Fruit fly (Drosophila melanogaster) whole organism, embryonic: Measurements from ENCODE around the gene CG43731.
A peak's percentile ranks its signal among the peaks of the same experiment; 100 is the strongest.

Source experiments
- CG12236 ChIP-seq: fragments of 200-800 bp; sonication (Bioruptor generic); optimal IDR thresholded peaks from 2 replicates; lab custom pipeline; 2016; ENCODE audit warnings: missing biosample characterization, missing genetic modification characterization
- CG14965 ChIP-seq: fragments of 200-800 bp; sonication (Bioruptor generic); optimal IDR thresholded peaks from 2 replicates; lab custom pipeline; 2016; ENCODE audit warnings: missing biosample characterization, missing genetic modification characterization, borderline replicate concordance
- CG15011 ChIP-seq: fragments of 200-800 bp; sonication (Bioruptor generic); optimal IDR thresholded peaks from 3 replicates; lab custom pipeline; 2018; ENCODE audit warnings: missing biosample characterization, mild to moderate bottlenecking, missing genetic modification characterization
- CG15073 ChIP-seq: fragments of 200-800 bp; sonication (Bioruptor generic); optimal IDR thresholded peaks from 2 replicates; lab custom pipeline; 2016; ENCODE audit warnings: missing biosample characterization, missing genetic modification characterization
- CG1603 ChIP-seq: fragments of 200-800 bp; sonication (Bioruptor generic); optimal IDR thresholded peaks from 2 replicates; lab custom pipeline; 2019; ENCODE audit warnings: missing biosample characterization, mild to moderate bottlenecking, missing genetic modification characterization, moderate library complexity
- CG16779 ChIP-seq: fragments of 200-800 bp; sonication (Bioruptor generic); IDR thresholded peaks from 2 replicates; pipeline ENCODE4 v1.3.6; 2022; ENCODE audit warnings: missing biosample characterization, missing genetic modification characterization
- CG17328 ChIP-seq: fragments of 200-800 bp; sonication (Bioruptor generic); IDR thresholded peaks from 2 replicates; pipeline ENCODE4 v1.3.6; 2022; ENCODE audit warnings: missing biosample characterization, missing genetic modification characterization
- CG18262 ChIP-seq: fragments of 200-800 bp; optimal IDR thresholded peaks from 3 replicates; lab custom pipeline; 2019; ENCODE audit warnings: missing biosample characterization, mild to moderate bottlenecking, missing genetic modification characterization, moderate library complexity
- CG18619 ChIP-seq: fragments of 200-800 bp; sonication (Bioruptor generic); optimal IDR thresholded peaks from 3 replicates; lab custom pipeline; 2017; ENCODE audit warnings: missing biosample characterization, mild to moderate bottlenecking, missing genetic modification characterization
- CG2116 ChIP-seq: fragments of 200-800 bp; sonication (Bioruptor generic); optimal IDR thresholded peaks from 3 replicates; lab custom pipeline; 2018; ENCODE audit warnings: missing biosample characterization, mild to moderate bottlenecking, missing genetic modification characterization
- CG33557 ChIP-seq: fragments of 200-800 bp; sonication (Bioruptor generic); optimal IDR thresholded peaks from 2 replicates; lab custom pipeline; 2019; ENCODE audit warnings: missing biosample characterization, mild to moderate bottlenecking, missing genetic modification characterization, moderate library complexity
- CG3838 ChIP-seq: fragments of 200-800 bp; sonication (Bioruptor generic); optimal IDR thresholded peaks from 3 replicates; lab custom pipeline; 2016; ENCODE audit warnings: missing biosample characterization, missing genetic modification characterization
- CG4617 ChIP-seq: fragments of 200-800 bp; sonication (Bioruptor generic); optimal IDR thresholded peaks from 3 replicates; lab custom pipeline; 2016; ENCODE audit warnings: missing biosample characterization, missing genetic modification characterization, borderline replicate concordance
- CG4707 ChIP-seq: fragments of 200-800 bp; sonication (Bioruptor generic); optimal IDR thresholded peaks from 2 replicates; lab custom pipeline; 2018; ENCODE audit warnings: missing biosample characterization, mild to moderate bottlenecking, missing genetic modification characterization, moderate library complexity
- CG4820 ChIP-seq: fragments of 200-800 bp; sonication (Bioruptor generic); optimal IDR thresholded peaks from 3 replicates; lab custom pipeline; 2016; ENCODE audit warnings: missing biosample characterization, missing genetic modification characterization
- CG7928 ChIP-seq: fragments of 200-800 bp; sonication (Bioruptor generic); optimal IDR thresholded peaks from 2 replicates; lab custom pipeline; 2017; ENCODE audit warnings: missing biosample characterization, mild to moderate bottlenecking, missing genetic modification characterization
- CG8944 ChIP-seq: fragments of 200-800 bp; sonication (Bioruptor generic); optimal IDR thresholded peaks from 3 replicates; lab custom pipeline; 2016; ENCODE audit warnings: missing biosample characterization, missing genetic modification characterization
- CoRest ChIP-seq: fragments of 200-800 bp; sonication (Bioruptor generic); optimal IDR thresholded peaks from 3 replicates; lab custom pipeline; 2018; ENCODE audit warnings: missing biosample characterization, mild to moderate bottlenecking, missing genetic modification characterization, moderate library complexity
- D ChIP-seq, 2 experiments: fragments of 200-800 bp in 1 of 2; fragments of >200 bp in 1 of 2; sonication (Bioruptor generic) in 1 of 2; optimal IDR thresholded peaks; 2 replicates in 1 of 2; 3 replicates in 1 of 2; lab custom pipeline; 2017; ENCODE audit warnings: mild to moderate bottlenecking in 1 of 2, missing biosample characterization in 1 of 2, missing genetic modification characterization in 1 of 2, missing genetic modification reagents in 1 of 2
- D19B ChIP-seq: fragments of 200-800 bp; sonication (Bioruptor generic); optimal IDR thresholded peaks from 2 replicates; lab custom pipeline; 2017; ENCODE audit warnings: missing biosample characterization, mild to moderate bottlenecking, missing genetic modification characterization
- Fer3 ChIP-seq: fragments of 200-800 bp; sonication (Bioruptor generic); optimal IDR thresholded peaks from 2 replicates; lab custom pipeline; 2018; ENCODE audit warnings: missing biosample characterization, mild to moderate bottlenecking, missing genetic modification characterization, moderate library complexity
- HLH3B ChIP-seq: fragments of 200-800 bp; sonication (Bioruptor generic); IDR thresholded peaks from 2 replicates; pipeline ENCODE4 v1.3.6; 2022; ENCODE audit warnings: missing biosample characterization, missing genetic modification characterization
- NFAT ChIP-seq: fragments of 200-800 bp; sonication (Bioruptor generic); IDR thresholded peaks from 2 replicates; pipeline ENCODE4 v1.3.6; 2022; ENCODE audit warnings: missing biosample characterization, missing genetic modification characterization
- Oli ChIP-seq: fragments of 200-800 bp; sonication (Bioruptor generic); optimal IDR thresholded peaks from 2 replicates; lab custom pipeline; 2018; ENCODE audit warnings: missing biosample characterization, mild to moderate bottlenecking, missing genetic modification characterization, moderate library complexity
- Optix ChIP-seq: fragments of 200-800 bp; sonication (Bioruptor generic); IDR thresholded peaks from 3 replicates; pipeline ENCODE4 v1.3.6; 2022; ENCODE audit warnings: missing biosample characterization, missing genetic modification characterization
- Ravus ChIP-seq: fragments of 200-800 bp; sonication (Bioruptor generic); IDR thresholded peaks from 2 replicates; pipeline ENCODE4 v1.3.6; 2022; ENCODE audit warnings: missing biosample characterization, missing genetic modification characterization
- Sry-β ChIP-seq: fragments of 200-800 bp; sonication (Bioruptor generic); optimal IDR thresholded peaks from 2 replicates; lab custom pipeline; 2018; ENCODE audit warnings: missing biosample characterization, mild to moderate bottlenecking, missing genetic modification characterization, moderate library complexity
- Sry-δ ChIP-seq: fragments of 200-800 bp; sonication (Bioruptor generic); optimal IDR thresholded peaks from 2 replicates; lab custom pipeline; 2016; ENCODE audit warnings: missing biosample characterization, missing genetic modification characterization
- chinmo ChIP-seq: fragments of 200-800 bp; sonication (Bioruptor generic); IDR thresholded peaks from 4 replicates; pipeline ENCODE4 v1.3.6; 2022; ENCODE audit warnings: missing biosample characterization, missing genetic modification characterization; ENCODE audit not compliant: partially characterized antibody
- corto ChIP-seq: fragments of 200-800 bp; sonication (Bioruptor generic); optimal IDR thresholded peaks from 2 replicates; lab custom pipeline; 2016; ENCODE audit warnings: missing biosample characterization, mild to moderate bottlenecking, missing genetic modification characterization, moderate library complexity
- crol ChIP-seq: fragments of 200-800 bp; sonication (Bioruptor generic); IDR thresholded peaks from 2 replicates; pipeline ENCODE4 v1.3.6; 2022; ENCODE audit warnings: missing biosample characterization, missing genetic modification characterization
- dati ChIP-seq: fragments of 200-800 bp; sonication (Bioruptor generic); IDR thresholded peaks from 2 replicates; pipeline ENCODE4 v1.3.6; 2022; ENCODE audit warnings: missing biosample characterization, missing genetic modification characterization
- dmrt99B ChIP-seq: fragments of 200-800 bp; sonication (Bioruptor generic); optimal IDR thresholded peaks from 2 replicates; lab custom pipeline; 2018; ENCODE audit warnings: missing biosample characterization, mild to moderate bottlenecking, missing genetic modification characterization, moderate library complexity
- gem ChIP-seq: fragments of 200-800 bp; sonication (Bioruptor generic); optimal IDR thresholded peaks from 2 replicates; lab custom pipeline; 2019; ENCODE audit warnings: missing biosample characterization, mild to moderate bottlenecking, missing genetic modification characterization, moderate library complexity
- grn ChIP-seq: fragments of 200-800 bp; sonication (Bioruptor generic); optimal IDR thresholded peaks from 3 replicates; lab custom pipeline; 2017; ENCODE audit warnings: missing biosample characterization, missing genetic modification characterization
- jigr1 ChIP-seq: fragments of 200-800 bp; sonication (Bioruptor generic); IDR thresholded peaks from 3 replicates; pipeline ENCODE4 v1.3.6; 2022; ENCODE audit warnings: missing biosample characterization, missing genetic modification characterization
- ken ChIP-seq: fragments of 200-800 bp; sonication (Bioruptor generic); IDR thresholded peaks from 3 replicates; pipeline ENCODE4 v1.3.6; 2022; ENCODE audit warnings: missing biosample characterization, missing genetic modification characterization
- klu ChIP-seq: fragments of 200-800 bp; sonication (Bioruptor generic); IDR thresholded peaks from 2 replicates; pipeline ENCODE4 v1.3.6; 2022; ENCODE audit warnings: missing biosample characterization, missing genetic modification characterization
- lmd ChIP-seq: fragments of 200-800 bp; sonication (Bioruptor generic); IDR thresholded peaks from 2 replicates; pipeline ENCODE4 v1.3.6; 2022; ENCODE audit warnings: missing biosample characterization, missing genetic modification characterization
- org-1 ChIP-seq: fragments of 200-800 bp; sonication (Bioruptor generic); optimal IDR thresholded peaks from 2 replicates; lab custom pipeline; 2017; ENCODE audit warnings: missing biosample characterization, missing genetic modification characterization
- pfk ChIP-seq: fragments of 200-800 bp; sonication (Bioruptor generic); optimal IDR thresholded peaks from 2 replicates; lab custom pipeline; 2018; ENCODE audit warnings: missing biosample characterization, mild to moderate bottlenecking, missing genetic modification characterization, moderate library complexity
- row ChIP-seq: fragments of 200-800 bp; sonication (Bioruptor generic); IDR thresholded peaks from 3 replicates; pipeline ENCODE4 v1.3.6; 2022; ENCODE audit warnings: missing biosample characterization, missing genetic modification characterization
- run ChIP-seq: fragments of 200-800 bp; sonication (Bioruptor generic); optimal IDR thresholded peaks from 3 replicates; lab custom pipeline; 2018; ENCODE audit warnings: missing biosample characterization, mild to moderate bottlenecking, missing genetic modification characterization
- slou ChIP-seq: fragments of 200-800 bp; sonication (Bioruptor generic); optimal IDR thresholded peaks from 3 replicates; lab custom pipeline; 2016; ENCODE audit warnings: missing biosample characterization, missing genetic modification characterization
- sob ChIP-seq: fragments of 200-800 bp; sonication (Bioruptor generic); IDR thresholded peaks from 2 replicates; pipeline ENCODE4 v1.3.6; 2022; ENCODE audit warnings: missing biosample characterization, missing genetic modification characterization
- tin ChIP-seq: fragments of 200-800 bp; sonication (Bioruptor generic); optimal IDR thresholded peaks from 3 replicates; lab custom pipeline; 2016; ENCODE audit warnings: missing biosample characterization, missing genetic modification characterization
- trem ChIP-seq: fragments of 200-800 bp; optimal IDR thresholded peaks from 3 replicates; lab custom pipeline; 2019; ENCODE audit warnings: missing biosample characterization, mild to moderate bottlenecking, missing genetic modification characterization, moderate library complexity
- vvl ChIP-seq: fragments of 200-800 bp; sonication (Bioruptor generic); IDR thresholded peaks from 2 replicates; pipeline ENCODE4 v1.3.6; 2022; ENCODE audit warnings: missing biosample characterization, missing genetic modification characterization

CG43731 gene

dm6 chr2L:19133465-19134365 lies 31.9 kb downstream of the CG43731 start, which contains the start of gene brat (continued):
- TF ChIP-seq CG14965 (no peak), org-1 (GFP tag; lab: Kevin White, UChicago) (no peak), CG17328 (0 out of 2 replicates have a peak, but pooled peaks have one; percentile 44), HLH3B (GFP tag; lab: Robert Waterston, UW) (peak; percentile 44; the same call in 1 of the 2 replicates), lmd (GFP tag; lab: Robert Waterston, UW) (peak; percentile 38; the same call in 1 of the 2 replicates), pfk (GFP tag; lab: Kevin White, UChicago) (no peak), Fer3 (tag; lab: Kevin White, UChicago) (peak; percentile 44), CG16779 (GFP tag; lab: Robert Waterston, UW) (no peak), CG15011 (GFP tag; lab: Kevin White, UChicago) (no peak), jigr1 (GFP tag; lab: Robert Waterston, UW) (peak; percentile 56; the same call in 1 of the 3 replicates), CG18619 (GFP tag; lab: Kevin White, UChicago) (no peak), dati (GFP tag; lab: Robert Waterston, UW) (no peak), CG4820 (GFP tag; lab: Kevin White, UChicago) (peak; percentile 36), CG7928 (GFP tag; lab: Kevin White, UChicago) (no peak), CG18262 (tag; lab: Kevin White, UChicago) (peak; percentile 56), Ravus (no peak), ken (GFP tag; lab: Robert Waterston, UW) (no peak), Oli (tag; lab: Kevin White, UChicago) (peak; percentile 16), klu (GFP tag; lab: Robert Waterston, UW) (no peak), corto (peak; percentile 26), slou (GFP tag; lab: Kevin White, UChicago) (no peak), CG15073 (GFP tag; lab: Kevin White, UChicago) (no peak), sob (peak; percentile 74), dmrt99B (tag; lab: Kevin White, UChicago) (peak; percentile 5), D19B (GFP tag; lab: Kevin White, UChicago) (no peak), Sry-δ (GFP tag; lab: Kevin White, UChicago) (peak; percentile 93), Sry-β (GFP tag; lab: Kevin White, UChicago) (peak; percentile 89), CG4707 (GFP tag; lab: Kevin White, UChicago) (no peak), Optix (GFP tag; lab: Robert Waterston, UW) (no peak), CG1603 (peak; percentile 57), CG4617 (GFP tag; lab: Kevin White, UChicago) (peak; percentile 48), chinmo (GFP tag; lab: Robert Waterston, UW) (peak; percentile 81; the same call in 2 of the 4 replicates), CG33557 (GFP tag; lab: Kevin White, UChicago) (peak; percentile 13), NFAT (GFP tag; lab: Robert Waterston, UW) (peak; percentile 29; the same call in 1 of the 2 replicates), crol (GFP tag; lab: Robert Waterston, UW) (no peak), row (peak; percentile 83), tin (GFP tag; lab: Kevin White, UChicago) (peak; percentile 47), CG12236 (GFP tag; lab: Kevin White, UChicago) (no peak), run (tag; lab: Kevin White, UChicago) (no peak), CG8944 (GFP tag; lab: Kevin White, UChicago) (peak; percentile 55), gem (tag; lab: Kevin White, UChicago) (peak; percentile 62), CoRest (tag; lab: Kevin White, UChicago) (peak; percentile 75), vvl (GFP tag; lab: Robert Waterston, UW) (peak; percentile 16; the same call in 1 of the 2 replicates), trem (tag; lab: Kevin White, UChicago) (peak; percentile 85), grn (no peak), CG3838 (no peak), CG2116 (GFP tag; lab: Kevin White, UChicago) (peak; percentile 87), D (optimal IDR thresholded peaks at IDR 0.05; lab: Kevin White, UChicago) (no peak), D (GFP tag; optimal IDR thresholded peaks at IDR 0.05; lab: Kevin White, UChicago) (no peak)
